Fruit fly (Drosophila melanogaster) whole organism, embryonic: ENCODE results near the gene gry.

Experiments used
- Abd-B ChIP-seq: fragments of 200-800 bp; sonication (Bioruptor generic); optimal IDR thresholded peaks from 2 replicates; lab custom pipeline; 2018; ENCODE audit warnings: missing biosample characterization, mild to moderate bottlenecking, missing genetic modification characterization, moderate library complexity
- Atf6 ChIP-seq: fragments of 200-800 bp; sonication (Bioruptor generic); IDR thresholded peaks from 2 replicates; pipeline ENCODE4 v1.3.6; 2022; ENCODE audit warnings: missing biosample characterization, missing genetic modification characterization
- B-H2 ChIP-seq: fragments of 200-800 bp; sonication (Bioruptor generic); optimal IDR thresholded peaks from 2 replicates; lab custom pipeline; 2018; ENCODE audit warnings: missing biosample characterization, mild to moderate bottlenecking, missing genetic modification characterization
- CG10431 ChIP-seq: fragments of 200-800 bp; sonication (Bioruptor generic); optimal IDR thresholded peaks from 3 replicates; lab custom pipeline; 2018; ENCODE audit warnings: missing biosample characterization, mild to moderate bottlenecking, missing genetic modification characterization
- CG12659 ChIP-seq: fragments of 200-800 bp; sonication (Bioruptor generic); optimal IDR thresholded peaks from 3 replicates; lab custom pipeline; 2017; ENCODE audit warnings: mild to moderate bottlenecking, missing biosample characterization, missing genetic modification reagents, missing genetic modification characterization
- CG13296 ChIP-seq: fragments of 200-800 bp; sonication (Bioruptor generic); optimal IDR thresholded peaks from 3 replicates; lab custom pipeline; 2018; ENCODE audit warnings: missing biosample characterization, mild to moderate bottlenecking, missing genetic modification characterization
- CG13624 ChIP-seq: fragments of 200-800 bp; sonication (Bioruptor generic); optimal IDR thresholded peaks from 2 replicates; lab custom pipeline; 2016; ENCODE audit warnings: missing biosample characterization, missing genetic modification characterization
- CG14014 ChIP-seq: fragments of 200-800 bp; sonication (Bioruptor generic); IDR thresholded peaks from 2 replicates; pipeline ENCODE4 v1.3.6; 2022; ENCODE audit warnings: missing biosample characterization, missing genetic modification characterization
- CG15696 ChIP-seq: fragments of 200-800 bp; sonication (Bioruptor generic); optimal IDR thresholded peaks from 2 replicates; lab custom pipeline; 2019; ENCODE audit warnings: missing biosample characterization, mild to moderate bottlenecking, missing genetic modification characterization, moderate library complexity
- CG16815 ChIP-seq: fragments of 200-800 bp; sonication (Bioruptor generic); optimal IDR thresholded peaks from 3 replicates; lab custom pipeline; 2017; ENCODE audit warnings: missing biosample characterization, mild to moderate bottlenecking, missing genetic modification characterization
- CG16863 ChIP-seq: fragments of 200-800 bp; sonication (Bioruptor generic); optimal IDR thresholded peaks from 3 replicates; lab custom pipeline; 2016; ENCODE audit warnings: missing biosample characterization, missing genetic modification characterization
- CG17359 ChIP-seq: fragments of 200-800 bp; sonication (Bioruptor generic); optimal IDR thresholded peaks from 3 replicates; lab custom pipeline; 2018; ENCODE audit warnings: missing biosample characterization, mild to moderate bottlenecking, missing genetic modification characterization, moderate library complexity
- CG17829 ChIP-seq: fragments of 200-800 bp; optimal IDR thresholded peaks from 2 replicates; lab custom pipeline; 2019; ENCODE audit warnings: missing biosample characterization, mild to moderate bottlenecking, missing genetic modification characterization, moderate library complexity
- CG17912 ChIP-seq: fragments of 200-800 bp; sonication (Bioruptor generic); optimal IDR thresholded peaks from 2 replicates; lab custom pipeline; 2018; ENCODE audit warnings: missing biosample characterization, mild to moderate bottlenecking, missing genetic modification characterization
- CG1792 ChIP-seq: fragments of 200-800 bp; sonication (Bioruptor generic); optimal IDR thresholded peaks from 2 replicates; lab custom pipeline; 2016; ENCODE audit warnings: missing biosample characterization, missing genetic modification characterization
- CG3995 ChIP-seq: fragments of 200-800 bp; sonication (Bioruptor generic); optimal IDR thresholded peaks from 3 replicates; lab custom pipeline; 2016; ENCODE audit warnings: missing biosample characterization, missing genetic modification characterization
- CG5180 ChIP-seq: fragments of 200-800 bp; sonication (Bioruptor generic); optimal IDR thresholded peaks from 3 replicates; lab custom pipeline; 2017; ENCODE audit warnings: missing biosample characterization, missing genetic modification characterization, mild to moderate bottlenecking, moderate library complexity, missing genetic modification reagents
- CG6654 ChIP-seq: fragments of 200-800 bp; sonication (Bioruptor generic); optimal IDR thresholded peaks from 2 replicates; lab custom pipeline; 2017; ENCODE audit warnings: missing biosample characterization, mild to moderate bottlenecking, missing genetic modification characterization
- CG8924 ChIP-seq: fragments of 200-800 bp; optimal IDR thresholded peaks from 3 replicates; lab custom pipeline; 2019; ENCODE audit warnings: missing biosample characterization, mild to moderate bottlenecking, missing genetic modification characterization, moderate library complexity
- CrebB ChIP-seq: fragments of 200-800 bp; sonication (Bioruptor generic); optimal IDR thresholded peaks from 3 replicates; lab custom pipeline; 2018; ENCODE audit warnings: missing biosample characterization, mild to moderate bottlenecking, missing genetic modification characterization
- D19A ChIP-seq: fragments of 200-800 bp; optimal IDR thresholded peaks from 3 replicates; lab custom pipeline; 2019; ENCODE audit warnings: missing biosample characterization, mild to moderate bottlenecking, missing genetic modification characterization, moderate library complexity
- E2f2 ChIP-seq: fragments of 200-800 bp; sonication (Bioruptor generic); IDR thresholded peaks from 2 replicates; pipeline ENCODE4 v1.3.6; 2022; ENCODE audit warnings: missing biosample characterization, missing genetic modification characterization
- HLH54F ChIP-seq: fragments of 200-800 bp; sonication (Bioruptor generic); optimal IDR thresholded peaks from 3 replicates; lab custom pipeline; 2016; ENCODE audit warnings: missing biosample characterization, missing genetic modification characterization
- Hey ChIP-seq: fragments of 200-800 bp; sonication (Bioruptor generic); optimal IDR thresholded peaks from 3 replicates; lab custom pipeline; 2018; ENCODE audit warnings: missing biosample characterization, mild to moderate bottlenecking, missing genetic modification characterization
- Hsf ChIP-seq: fragments of 200-800 bp; sonication (Bioruptor generic); optimal IDR thresholded peaks from 3 replicates; lab custom pipeline; 2016; ENCODE audit warnings: missing biosample characterization, missing genetic modification characterization
- Kr ChIP-seq: fragments of 200-800 bp; sonication (Bioruptor generic); optimal IDR thresholded peaks from 2 replicates; lab custom pipeline; 2017; ENCODE audit warnings: missing biosample characterization, mild to moderate bottlenecking, missing genetic modification characterization
- Mad ChIP-seq: fragments of 200-800 bp; sonication (Bioruptor generic); optimal IDR thresholded peaks from 2 replicates; lab custom pipeline; 2016; ENCODE audit warnings: missing biosample characterization, missing genetic modification characterization
- Med ChIP-seq: fragments of 200-800 bp; sonication (Bioruptor generic); peaks from one replicate; lab custom pipeline; 2016; ENCODE audit warnings: missing biosample characterization, missing genetic modification characterization, mild to moderate bottlenecking, inconsistent platforms, moderate library complexity
- Mrtf ChIP-seq: fragments of 200-800 bp; sonication (Bioruptor generic); IDR thresholded peaks from 3 replicates; pipeline ENCODE4 v1.3.6; 2022; ENCODE audit warnings: missing biosample characterization, missing genetic modification characterization
- Oaz ChIP-seq: fragments of 200-800 bp; sonication (Bioruptor generic); IDR thresholded peaks from 2 replicates; pipeline ENCODE4 v1.3.6; 2022; ENCODE audit warnings: missing biosample characterization, missing genetic modification characterization
- Oli ChIP-seq: fragments of 200-800 bp; sonication (Bioruptor generic); optimal IDR thresholded peaks from 2 replicates; lab custom pipeline; 2018; ENCODE audit warnings: missing biosample characterization, mild to moderate bottlenecking, missing genetic modification characterization, moderate library complexity
- Optix ChIP-seq: fragments of 200-800 bp; sonication (Bioruptor generic); IDR thresholded peaks from 3 replicates; pipeline ENCODE4 v1.3.6; 2022; ENCODE audit warnings: missing biosample characterization, missing genetic modification characterization
- PHDP ChIP-seq: fragments of 200-800 bp; sonication (Bioruptor generic); optimal IDR thresholded peaks from 3 replicates; lab custom pipeline; 2018; ENCODE audit warnings: missing biosample characterization, mild to moderate bottlenecking, missing genetic modification characterization, moderate library complexity
- Pdp1 ChIP-seq, 2 experiments: fragments of 200-800 bp; sonication (Bioruptor generic); optimal IDR thresholded peaks; 3 replicates each; lab custom pipeline; 2016; ENCODE audit warnings: missing biosample characterization in 2 of 2, missing genetic modification characterization in 2 of 2, mild to moderate bottlenecking in 1 of 2, moderate library complexity in 1 of 2
- Vsx1 ChIP-seq: fragments of 200-800 bp; sonication (Bioruptor generic); optimal IDR thresholded peaks from 2 replicates; lab custom pipeline; 2017; ENCODE audit warnings: missing biosample characterization, mild to moderate bottlenecking, missing genetic modification characterization, missing genetic modification reagents
- dati ChIP-seq: fragments of 200-800 bp; sonication (Bioruptor generic); IDR thresholded peaks from 2 replicates; pipeline ENCODE4 v1.3.6; 2022; ENCODE audit warnings: missing biosample characterization, missing genetic modification characterization
- esg ChIP-seq: fragments of 200-800 bp; sonication (Bioruptor generic); conservative IDR thresholded peaks from 2 replicates; pipeline ENCODE4 v1.3.6; 2022; ENCODE audit warnings: missing biosample characterization, missing genetic modification characterization
- fu2 ChIP-seq: fragments of 200-800 bp; sonication (Bioruptor generic); optimal IDR thresholded peaks from 2 replicates; lab custom pipeline; 2016; ENCODE audit warnings: missing biosample characterization, missing genetic modification characterization
- gfzf ChIP-seq: fragments of 200-800 bp; sonication (Bioruptor generic); optimal IDR thresholded peaks from 2 replicates; lab custom pipeline; 2016; ENCODE audit warnings: missing biosample characterization, mild to moderate bottlenecking, missing genetic modification characterization, moderate library complexity
- jing ChIP-seq: fragments of 200-800 bp; sonication (Bioruptor generic); optimal IDR thresholded peaks from 2 replicates; lab custom pipeline; 2018; ENCODE audit warnings: missing biosample characterization, mild to moderate bottlenecking, missing genetic modification characterization
- mld ChIP-seq: fragments of 200-800 bp; sonication (Bioruptor generic); IDR thresholded peaks from 3 replicates; pipeline ENCODE4 v1.3.6; 2022; ENCODE audit warnings: missing biosample characterization, missing genetic modification characterization; ENCODE audit not compliant: partially characterized antibody
- nau ChIP-seq: fragments of 200-800 bp; sonication (Bioruptor generic); optimal IDR thresholded peaks from 3 replicates; lab custom pipeline; 2017; ENCODE audit warnings: missing biosample characterization, mild to moderate bottlenecking, missing genetic modification characterization, missing genetic modification reagents
- org-1 ChIP-seq: fragments of 200-800 bp; sonication (Bioruptor generic); optimal IDR thresholded peaks from 2 replicates; lab custom pipeline; 2017; ENCODE audit warnings: missing biosample characterization, missing genetic modification characterization
- pb ChIP-seq: fragments of 200-800 bp; sonication (Bioruptor generic); optimal IDR thresholded peaks from 3 replicates; lab custom pipeline; 2016; ENCODE audit warnings: missing biosample characterization, missing genetic modification characterization
- pnt ChIP-seq: fragments of 200-800 bp; sonication (Bioruptor generic); optimal IDR thresholded peaks from 3 replicates; lab custom pipeline; 2016; ENCODE audit warnings: missing biosample characterization, missing genetic modification characterization
- sc ChIP-seq, 3 experiments: fragments of >200 bp in 2 of 3; fragments of 200-800 bp in 1 of 3; sonication (Bioruptor generic) in 1 of 3; optimal IDR thresholded peaks; 2 replicates in 2 of 3; 3 replicates in 1 of 3; lab custom pipeline; 2017; ENCODE audit warnings: mild to moderate bottlenecking in 1 of 3, missing biosample characterization in 1 of 3, missing genetic modification characterization in 1 of 3, missing genetic modification reagents in 1 of 3
- seq ChIP-seq: fragments of 200-800 bp; sonication (Bioruptor generic); IDR thresholded peaks from 2 replicates; pipeline ENCODE4 v1.3.6; 2022; ENCODE audit warnings: missing biosample characterization, missing genetic modification characterization
- sim ChIP-seq: fragments of 200-800 bp; sonication (Bioruptor generic); IDR thresholded peaks from 2 replicates; pipeline ENCODE4 v1.3.6; 2022; ENCODE audit warnings: missing biosample characterization, missing genetic modification characterization

gry gene

DNA sequence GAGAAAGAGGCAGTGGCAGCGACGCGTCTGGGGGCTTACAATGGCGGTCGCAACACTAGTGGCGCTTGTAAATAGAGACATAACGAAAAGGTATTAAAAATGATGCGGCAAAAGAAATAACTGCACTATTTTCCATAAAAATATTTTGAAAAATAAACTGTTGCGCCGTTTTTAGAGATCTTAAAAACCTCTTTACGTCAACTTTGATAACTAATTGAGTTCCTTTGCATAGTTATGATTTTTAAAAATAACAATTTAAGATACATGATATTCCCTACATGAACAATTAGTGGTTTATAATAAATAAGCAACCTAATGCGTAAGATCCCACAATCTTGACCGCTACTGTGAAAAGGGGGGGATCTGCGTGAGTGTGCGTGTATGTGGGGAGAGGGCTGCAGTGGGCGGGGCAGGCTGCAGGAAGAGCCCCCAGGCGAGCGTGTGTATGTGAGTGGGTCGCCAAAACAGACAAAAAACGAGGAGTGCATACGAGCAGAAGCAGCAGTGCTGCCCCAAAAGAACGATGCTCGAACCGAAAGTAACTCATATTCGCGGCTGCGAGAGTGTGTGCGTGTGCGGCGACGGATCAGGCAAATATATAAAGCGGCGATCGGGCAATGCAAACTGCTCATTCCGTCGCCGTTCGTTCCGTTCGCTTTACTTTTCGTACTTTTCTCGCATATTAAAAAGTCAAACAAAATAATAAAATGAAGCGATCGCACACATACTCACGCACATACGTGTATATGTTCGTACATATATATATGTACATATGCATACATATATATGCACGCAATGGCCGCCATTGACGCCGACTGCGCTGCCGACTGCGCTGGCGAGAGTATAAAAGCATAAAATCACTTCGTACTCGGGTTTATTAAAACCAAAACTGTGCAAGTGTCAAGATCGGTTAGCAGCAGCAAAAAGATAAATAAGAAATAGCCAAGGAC is 50.1 kb downstream of the gry start (continued):
- no peak for TF ChIP-seq mld (GFP tag; lab: Robert Waterston, UW)
- TF ChIP-seq fu2 (GFP tag; lab: Kevin White, UChicago), result no peak
- TF ChIP-seq dati (GFP tag; lab: Robert Waterston, UW), result 0 out of 2 replicates have a peak, but pooled peaks have one; percentile 21
- TF ChIP-seq sc (optimal IDR thresholded peaks at IDR 0.05; lab: Kevin White, UChicago), result no peak
- TF ChIP-seq sc (GFP tag; optimal IDR thresholded peaks at IDR 0.05; lab: Kevin White, UChicago), result peak; percentile 34
- peak; percentile 36 for TF ChIP-seq CG13624
- peak; percentile 23 for TF ChIP-seq HLH54F (GFP tag; lab: Kevin White, UChicago)
- peak; percentile 48 for TF ChIP-seq esg (GFP tag; lab: Robert Waterston, UW)
- TF ChIP-seq nau (GFP tag; lab: Kevin White, UChicago), result peak; percentile 4
- no peak for TF ChIP-seq CG17912
- no peak for TF ChIP-seq gfzf
- no peak for TF ChIP-seq B-H2
- TF ChIP-seq CG14014 (GFP tag; lab: Robert Waterston, UW), result no peak
- TF ChIP-seq Hsf, result peak; percentile 40
- TF ChIP-seq CG17829 (tag; lab: Kevin White, UChicago), result peak; percentile 21
- TF ChIP-seq CG6654 (GFP tag; lab: Kevin White, UChicago), result peak; percentile 7
- peak; percentile 15; the same call in 1 of the 2 replicates for TF ChIP-seq E2f2 (GFP tag; lab: Robert Waterston, UW)
- TF ChIP-seq pnt, result peak; percentile 16
- TF ChIP-seq pb (GFP tag; lab: Kevin White, UChicago), result no peak
- no peak for TF ChIP-seq CG5180 (GFP tag; lab: Kevin White, UChicago)
- TF ChIP-seq Kr, result no peak
- no peak for TF ChIP-seq CrebB (tag; lab: Kevin White, UChicago)
- no peak for TF ChIP-seq Optix (GFP tag; lab: Robert Waterston, UW)
- peak; percentile 58 for TF ChIP-seq Oli (tag; lab: Kevin White, UChicago)
- no peak for TF ChIP-seq CG15696 (tag; lab: Kevin White, UChicago)
- TF ChIP-seq CG12659, result peak; percentile 54
- TF ChIP-seq CG10431, result no peak
- no peak for TF ChIP-seq CG3995 (GFP tag; lab: Kevin White, UChicago)
- TF ChIP-seq sim (GFP tag; lab: Robert Waterston, UW), result no peak
- no peak for TF ChIP-seq CG1792 (GFP tag; lab: Kevin White, UChicago)
- peak; percentile 84 for TF ChIP-seq Med
- peak; percentile 35 for TF ChIP-seq PHDP (tag; lab: Kevin White, UChicago)
- TF ChIP-seq org-1 (GFP tag; lab: Kevin White, UChicago), result no peak
- no peak for TF ChIP-seq Mad
- no peak for TF ChIP-seq Hey (tag; lab: Kevin White, UChicago)
- peak; percentile 33; the same call in 1 of the 2 replicates for TF ChIP-seq Atf6 (GFP tag; lab: Robert Waterston, UW)
- peak; percentile 33 for TF ChIP-seq CG16815 (GFP tag; lab: Kevin White, UChicago)
- TF ChIP-seq Oaz (GFP tag; lab: Robert Waterston, UW), result no peak
- peak; percentile 19 for TF ChIP-seq D19A
- TF ChIP-seq CG13296 (GFP tag; lab: Kevin White, UChicago), result no peak
- TF ChIP-seq jing, result no peak
- no peak for TF ChIP-seq Mrtf (GFP tag; lab: Robert Waterston, UW)
- TF ChIP-seq CG8924 (tag; lab: Kevin White, UChicago), result peak; percentile 54
- TF ChIP-seq Pdp1 (GFP tag; optimal IDR thresholded peaks at IDR 0.05; lab: Kevin White, UChicago), result peak in 1 of 2 experiments; percentile 19
- peak; percentile 34 for TF ChIP-seq CG17359
- peak; percentile 7 for TF ChIP-seq Vsx1 (GFP tag; lab: Kevin White, UChicago)
- peak; percentile 1 for TF ChIP-seq Abd-B (GFP tag; lab: Kevin White, UChicago)
- peak; percentile 26 for TF ChIP-seq CG16863
- TF ChIP-seq seq (GFP tag; lab: Robert Waterston, UW), result peak; percentile 53
